Fruit fly (Drosophila melanogaster) whole organism, embryonic: Measurements from ENCODE around the gene Cyp12a4.

ENCODE experiments used
- CG10366 ChIP-seq: fragments of 200-800 bp; sonication (Bioruptor generic); IDR thresholded peaks from 2 replicates; pipeline ENCODE4 v1.3.6; 2022; ENCODE audit warnings: missing biosample characterization, missing genetic modification characterization
- CG1602 ChIP-seq: fragments of 200-800 bp; sonication (Bioruptor generic); optimal IDR thresholded peaks from 3 replicates; lab custom pipeline; 2016; ENCODE audit warnings: missing biosample characterization, missing genetic modification characterization
- CG7928 ChIP-seq: fragments of 200-800 bp; sonication (Bioruptor generic); optimal IDR thresholded peaks from 2 replicates; lab custom pipeline; 2017; ENCODE audit warnings: missing biosample characterization, mild to moderate bottlenecking, missing genetic modification characterization
- CG8478 ChIP-seq: fragments of >200 bp; optimal IDR thresholded peaks from 2 replicates; lab custom pipeline; 2018
- CG8765 ChIP-seq: fragments of 200-800 bp; sonication (Bioruptor generic); IDR thresholded peaks from 2 replicates; pipeline ENCODE4 v1.3.6; 2022; ENCODE audit warnings: missing biosample characterization, missing genetic modification characterization
- CrebB ChIP-seq: fragments of 200-800 bp; sonication (Bioruptor generic); optimal IDR thresholded peaks from 3 replicates; lab custom pipeline; 2018; ENCODE audit warnings: missing biosample characterization, mild to moderate bottlenecking, missing genetic modification characterization
- HLHmδ ChIP-seq: fragments of 200-800 bp; sonication (Bioruptor generic); optimal IDR thresholded peaks from 2 replicates; lab custom pipeline; 2018; ENCODE audit warnings: missing biosample characterization, mild to moderate bottlenecking, missing genetic modification characterization, moderate library complexity
- Hr3 ChIP-seq: fragments of 200-800 bp; sonication (Bioruptor generic); optimal IDR thresholded peaks from 3 replicates; lab custom pipeline; 2016; ENCODE audit warnings: missing biosample characterization, missing genetic modification characterization
- bigmax ChIP-seq: fragments of 200-800 bp; sonication (Bioruptor generic); optimal IDR thresholded peaks from 2 replicates; lab custom pipeline; 2018; ENCODE audit warnings: missing biosample characterization, mild to moderate bottlenecking, missing genetic modification characterization
- dan ChIP-seq: fragments of 200-800 bp; sonication (Bioruptor generic); IDR thresholded peaks from 2 replicates; pipeline ENCODE4 v1.3.6; 2022; ENCODE audit warnings: missing biosample characterization, missing genetic modification characterization
- fd3F ChIP-seq: fragments of 200-800 bp; sonication (Bioruptor generic); optimal IDR thresholded peaks from 2 replicates; lab custom pipeline; 2018; ENCODE audit warnings: missing biosample characterization, mild to moderate bottlenecking, missing genetic modification characterization, moderate library complexity
- gt ChIP-seq: fragments of 200-800 bp; sonication (Bioruptor generic); IDR thresholded peaks from 2 replicates; pipeline ENCODE4 v1.3.6; 2022; ENCODE audit warnings: missing biosample characterization, missing genetic modification characterization

DNA sequence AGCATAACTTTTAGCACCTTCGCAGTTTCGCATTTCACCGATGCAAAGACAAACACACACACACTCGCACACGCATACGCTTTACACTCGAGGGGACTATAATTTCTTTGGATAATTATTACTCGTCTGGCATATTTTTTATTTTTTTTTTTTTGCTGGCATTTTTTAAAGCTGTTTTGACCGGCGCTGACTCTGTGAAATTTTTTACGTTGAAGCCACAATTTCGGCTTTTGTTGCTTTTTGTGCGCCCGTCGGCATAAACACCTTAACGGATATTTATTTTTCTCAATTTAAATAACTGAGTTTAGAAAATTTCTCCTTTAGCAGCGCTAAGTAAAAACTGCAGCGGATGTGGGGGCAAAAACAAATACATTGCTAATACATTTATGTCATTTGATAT is 36.7 kb upstream of the Cyp12a4 start:
- TF ChIP-seq CG7928 (GFP tag; lab: Kevin White, UChicago) (no peak), gt (no peak), CG1602 (GFP tag; lab: Kevin White, UChicago) (no peak), Hr3 (GFP tag; lab: Kevin White, UChicago) (no peak), bigmax (GFP tag; lab: Kevin White, UChicago) (no peak), CG10366 (GFP tag; lab: Robert Waterston, UW) (no peak), fd3F (no peak), HLHmδ (GFP tag; lab: Kevin White, UChicago) (no peak), CG8478 (lab: Kevin White, UChicago) (no peak), CrebB (tag; lab: Kevin White, UChicago) (no peak), dan (GFP tag; lab: Robert Waterston, UW) (no peak), CG8765 (GFP tag; lab: Robert Waterston, UW) (no peak)
